Fruit fly (Drosophila melanogaster) whole organism, embryonic: ENCODE data around the gene Csas.

Experiments
- Blimp-1 ChIP-seq: fragments of 200-800 bp; sonication (Bioruptor generic); optimal IDR thresholded peaks from 3 replicates; lab custom pipeline; 2018; ENCODE audit warnings: missing biosample characterization, missing genetic modification characterization, mild to moderate bottlenecking, moderate library complexity, missing genetic modification reagents
- CG11504 ChIP-seq: fragments of 200-800 bp; sonication (Bioruptor generic); optimal IDR thresholded peaks from 3 replicates; lab custom pipeline; 2019; ENCODE audit warnings: missing biosample characterization, mild to moderate bottlenecking, missing genetic modification characterization, moderate library complexity
- CG11695 ChIP-seq: fragments of 200-800 bp; sonication (Bioruptor generic); IDR thresholded peaks from 3 replicates; pipeline ENCODE4 v1.3.6; 2022; ENCODE audit warnings: missing biosample characterization, missing genetic modification characterization
- CG11723 ChIP-seq: fragments of 200-800 bp; sonication (Bioruptor generic); optimal IDR thresholded peaks from 2 replicates; lab custom pipeline; 2017; ENCODE audit warnings: missing biosample characterization, mild to moderate bottlenecking, missing genetic modification characterization
- CG12219 ChIP-seq: fragments of 200-800 bp; sonication (Bioruptor generic); optimal IDR thresholded peaks from 3 replicates; lab custom pipeline; 2018; ENCODE audit warnings: missing biosample characterization, mild to moderate bottlenecking, missing genetic modification characterization
- CG12659 ChIP-seq: fragments of 200-800 bp; sonication (Bioruptor generic); optimal IDR thresholded peaks from 3 replicates; lab custom pipeline; 2017; ENCODE audit warnings: mild to moderate bottlenecking, missing biosample characterization, missing genetic modification reagents, missing genetic modification characterization
- CG12769 ChIP-seq: fragments of 200-800 bp; sonication (Bioruptor generic); optimal IDR thresholded peaks from 2 replicates; lab custom pipeline; 2019; ENCODE audit warnings: missing biosample characterization, mild to moderate bottlenecking, missing genetic modification characterization, moderate library complexity
- CG14667 ChIP-seq: fragments of 200-800 bp; sonication (Bioruptor generic); IDR thresholded peaks from 2 replicates; pipeline ENCODE4 v1.3.6; 2022; ENCODE audit warnings: missing biosample characterization, missing genetic modification characterization
- CG15269 ChIP-seq: fragments of 200-800 bp; sonication (Bioruptor generic); optimal IDR thresholded peaks from 2 replicates; lab custom pipeline; 2018; ENCODE audit warnings: missing biosample characterization, mild to moderate bottlenecking, missing genetic modification characterization, moderate library complexity
- CG17359 ChIP-seq: fragments of 200-800 bp; sonication (Bioruptor generic); optimal IDR thresholded peaks from 3 replicates; lab custom pipeline; 2018; ENCODE audit warnings: missing biosample characterization, mild to moderate bottlenecking, missing genetic modification characterization, moderate library complexity
- CG17385 ChIP-seq: fragments of 200-800 bp; sonication (Bioruptor generic); optimal IDR thresholded peaks from 3 replicates; lab custom pipeline; 2018; ENCODE audit warnings: missing biosample characterization, mild to moderate bottlenecking, missing genetic modification characterization
- CG33557 ChIP-seq: fragments of 200-800 bp; sonication (Bioruptor generic); optimal IDR thresholded peaks from 2 replicates; lab custom pipeline; 2019; ENCODE audit warnings: missing biosample characterization, mild to moderate bottlenecking, missing genetic modification characterization, moderate library complexity
- CG3726 ChIP-seq: fragments of 200-800 bp; sonication (Bioruptor generic); IDR thresholded peaks from 3 replicates; pipeline ENCODE4, ENCODE4 v1.3.6; 2022; ENCODE audit warnings: missing biosample characterization, missing genetic modification characterization
- CG3838 ChIP-seq: fragments of 200-800 bp; sonication (Bioruptor generic); optimal IDR thresholded peaks from 3 replicates; lab custom pipeline; 2016; ENCODE audit warnings: missing biosample characterization, missing genetic modification characterization
- CG3847 ChIP-seq: fragments of 200-800 bp; sonication (Bioruptor generic); IDR thresholded peaks from 2 replicates; pipeline ENCODE4 v1.3.6; 2022; ENCODE audit warnings: missing biosample characterization, missing genetic modification characterization
- CG6854 ChIP-seq: fragments of 200-800 bp; sonication (Bioruptor generic); optimal IDR thresholded peaks from 3 replicates; lab custom pipeline; 2017; ENCODE audit warnings: missing biosample characterization, mild to moderate bottlenecking, missing genetic modification characterization
- CG7786 ChIP-seq: fragments of 200-800 bp; sonication (Bioruptor generic); optimal IDR thresholded peaks from 2 replicates; lab custom pipeline; 2016; ENCODE audit warnings: missing biosample characterization, missing genetic modification characterization
- CG8290 ChIP-seq, 3 experiments: fragments of 200-800 bp; sonication (Bioruptor generic); optimal IDR thresholded peaks; 2 replicates each; lab custom pipeline; 2016 to 2019; ENCODE audit warnings: missing biosample characterization in 3 of 3, missing genetic modification characterization in 3 of 3, mild to moderate bottlenecking in 2 of 3, moderate library complexity in 1 of 3
- CG8765 ChIP-seq: fragments of 200-800 bp; sonication (Bioruptor generic); IDR thresholded peaks from 2 replicates; pipeline ENCODE4 v1.3.6; 2022; ENCODE audit warnings: missing biosample characterization, missing genetic modification characterization
- CG9437 ChIP-seq: fragments of 200-800 bp; sonication (Bioruptor generic); optimal IDR thresholded peaks from 2 replicates; lab custom pipeline; 2018; ENCODE audit warnings: missing biosample characterization, mild to moderate bottlenecking, missing genetic modification characterization
- CG9817 ChIP-seq: fragments of 200-800 bp; sonication (Bioruptor generic); optimal IDR thresholded peaks from 2 replicates; lab custom pipeline; 2018; ENCODE audit warnings: missing biosample characterization, mild to moderate bottlenecking, missing genetic modification characterization, moderate library complexity
- CkIIα-i1 ChIP-seq: fragments of 200-800 bp; sonication (Bioruptor generic); IDR thresholded peaks from 2 replicates; pipeline ENCODE4 v1.3.6; 2022; ENCODE audit warnings: missing biosample characterization, missing genetic modification characterization
- D19A ChIP-seq: fragments of 200-800 bp; optimal IDR thresholded peaks from 3 replicates; lab custom pipeline; 2019; ENCODE audit warnings: missing biosample characterization, mild to moderate bottlenecking, missing genetic modification characterization, moderate library complexity
- Dek ChIP-seq: fragments of 200-800 bp; sonication (Bioruptor generic); optimal IDR thresholded peaks from 3 replicates; lab custom pipeline; 2019; ENCODE audit warnings: missing biosample characterization, mild to moderate bottlenecking, missing genetic modification characterization, moderate library complexity
- Drgx ChIP-seq: fragments of 200-800 bp; sonication (Bioruptor generic); IDR thresholded peaks from 2 replicates; pipeline ENCODE4 v1.3.6; 2022; ENCODE audit warnings: missing biosample characterization, missing genetic modification characterization
- Ets65A ChIP-seq: fragments of 200-800 bp; sonication (Bioruptor generic); peaks from one replicate; lab custom pipeline; 2016; ENCODE audit warnings: missing biosample characterization, missing genetic modification characterization
- Hand ChIP-seq: fragments of 200-800 bp; sonication (Bioruptor generic); optimal IDR thresholded peaks from 2 replicates; lab custom pipeline; 2017; ENCODE audit warnings: mild to moderate bottlenecking, missing biosample characterization, missing genetic modification reagents, missing genetic modification characterization
- Hmr ChIP-seq: fragments of 200-800 bp; sonication (Bioruptor generic); optimal IDR thresholded peaks from 3 replicates; lab custom pipeline; 2017; ENCODE audit warnings: mild to moderate bottlenecking, missing biosample characterization, missing genetic modification reagents, missing genetic modification characterization
- Max ChIP-seq: fragments of 200-800 bp; sonication (Bioruptor generic); optimal IDR thresholded peaks from 2 replicates; lab custom pipeline; 2016; ENCODE audit warnings: missing biosample characterization, mild to moderate bottlenecking, missing genetic modification characterization
- Med ChIP-seq: fragments of 200-800 bp; sonication (Bioruptor generic); peaks from one replicate; lab custom pipeline; 2016; ENCODE audit warnings: missing biosample characterization, missing genetic modification characterization, mild to moderate bottlenecking, inconsistent platforms, moderate library complexity
- Meics ChIP-seq: fragments of 200-800 bp; sonication (Bioruptor generic); optimal IDR thresholded peaks from 2 replicates; lab custom pipeline; 2017; ENCODE audit warnings: missing biosample characterization, mild to moderate bottlenecking, missing genetic modification characterization
- NC2β ChIP-seq: fragments of 200-800 bp; sonication (Bioruptor generic); optimal IDR thresholded peaks from 2 replicates; lab custom pipeline; 2016; ENCODE audit warnings: missing biosample characterization, missing genetic modification characterization
- NfI ChIP-seq: fragments of 200-800 bp; sonication (Bioruptor generic); optimal IDR thresholded peaks from 3 replicates; lab custom pipeline; 2018; ENCODE audit warnings: missing biosample characterization, mild to moderate bottlenecking, missing genetic modification characterization, moderate library complexity
- Vsx1 ChIP-seq: fragments of 200-800 bp; sonication (Bioruptor generic); optimal IDR thresholded peaks from 2 replicates; lab custom pipeline; 2017; ENCODE audit warnings: missing biosample characterization, mild to moderate bottlenecking, missing genetic modification characterization, missing genetic modification reagents
- abd-A ChIP-seq: fragments of 200-800 bp; sonication (Bioruptor generic); optimal IDR thresholded peaks from 3 replicates; lab custom pipeline; 2019; ENCODE audit warnings: missing biosample characterization, mild to moderate bottlenecking, missing genetic modification characterization, moderate library complexity
- bigmax ChIP-seq: fragments of 200-800 bp; sonication (Bioruptor generic); optimal IDR thresholded peaks from 2 replicates; lab custom pipeline; 2018; ENCODE audit warnings: missing biosample characterization, mild to moderate bottlenecking, missing genetic modification characterization
- cad ChIP-seq: fragments of >200 bp; optimal IDR thresholded peaks from 2 replicates; lab custom pipeline; 2017; ENCODE audit warnings: missing biosample characterization, missing genetic modification characterization
- dmrt99B ChIP-seq: fragments of 200-800 bp; sonication (Bioruptor generic); optimal IDR thresholded peaks from 2 replicates; lab custom pipeline; 2018; ENCODE audit warnings: missing biosample characterization, mild to moderate bottlenecking, missing genetic modification characterization, moderate library complexity
- fru ChIP-seq: fragments of >200 bp; optimal IDR thresholded peaks from 2 replicates; lab custom pipeline; 2017
- hkb ChIP-seq, 2 experiments: fragments of 200-800 bp in 1 of 2; fragments of >200 bp in 1 of 2; sonication (Bioruptor generic) in 1 of 2; IDR thresholded peaks in 1 of 2; optimal IDR thresholded peaks in 1 of 2; 2 replicates each; pipeline versions ENCODE4 v1.3.6 to Lab custom; 2017 to 2022; ENCODE audit warnings: missing biosample characterization in 1 of 2, missing genetic modification characterization in 1 of 2
- lab ChIP-seq: fragments of 200-800 bp; sonication (Bioruptor generic); optimal IDR thresholded peaks from 3 replicates; lab custom pipeline; 2017; ENCODE audit warnings: missing biosample characterization, missing genetic modification characterization, mild to moderate bottlenecking, moderate library complexity, missing genetic modification reagents
- odd ChIP-seq: fragments of 200-800 bp; sonication (Bioruptor generic); optimal IDR thresholded peaks from 2 replicates; lab custom pipeline; 2017; ENCODE audit warnings: missing biosample characterization, mild to moderate bottlenecking, missing genetic modification characterization
- sc ChIP-seq, 3 experiments: fragments of >200 bp in 2 of 3; fragments of 200-800 bp in 1 of 3; sonication (Bioruptor generic) in 1 of 3; optimal IDR thresholded peaks; 2 replicates in 2 of 3; 3 replicates in 1 of 3; lab custom pipeline; 2017; ENCODE audit warnings: mild to moderate bottlenecking in 1 of 3, missing biosample characterization in 1 of 3, missing genetic modification characterization in 1 of 3, missing genetic modification reagents in 1 of 3
- schlank ChIP-seq: fragments of 200-800 bp; sonication (Bioruptor generic); optimal IDR thresholded peaks from 2 replicates; lab custom pipeline; 2018; ENCODE audit warnings: missing biosample characterization, mild to moderate bottlenecking, missing genetic modification characterization
- sens ChIP-seq: fragments of 200-800 bp; sonication (Bioruptor generic); peaks from one replicate; lab custom pipeline; 2016; ENCODE audit warnings: missing biosample characterization, missing genetic modification characterization
- seq ChIP-seq: fragments of 200-800 bp; sonication (Bioruptor generic); IDR thresholded peaks from 2 replicates; pipeline ENCODE4 v1.3.6; 2022; ENCODE audit warnings: missing biosample characterization, missing genetic modification characterization
- sug ChIP-seq: fragments of 200-800 bp; optimal IDR thresholded peaks from 2 replicates; lab custom pipeline; 2019; ENCODE audit warnings: missing biosample characterization, mild to moderate bottlenecking, missing genetic modification characterization, moderate library complexity
- unpg ChIP-seq: fragments of 200-800 bp; sonication (Bioruptor generic); optimal IDR thresholded peaks from 3 replicates; lab custom pipeline; 2018; ENCODE audit warnings: missing biosample characterization, mild to moderate bottlenecking, missing genetic modification characterization, moderate library complexity
- vnd ChIP-seq: fragments of 200-800 bp; sonication (Bioruptor generic); IDR thresholded peaks from 3 replicates; pipeline ENCODE4 v1.3.6; 2022; ENCODE audit warnings: missing biosample characterization, missing genetic modification characterization; ENCODE audit not compliant: partially characterized antibody

Gene Csas

dm6 chr3L:19961805-19962204 is 27.0 kb downstream of the Csas start:
- TF ChIP-seq CG8765 (GFP tag; lab: Robert Waterston, UW) (no peak), CG12769 (tag; lab: Kevin White, UChicago) (peak; percentile 45), dmrt99B (no peak), CG17359 (tag; lab: Kevin White, UChicago) (peak; percentile 33), hkb (optimal IDR thresholded peaks at IDR 0.05; lab: Kevin White, UChicago) (no peak), hkb (GFP tag; IDR thresholded peaks at IDR 0.05; lab: Robert Waterston, UW) (peak; percentile 27; the same call in 1 of the 2 replicates), seq (no peak), fru (no peak), CG11504 (tag; lab: Kevin White, UChicago) (peak; percentile 50), Med (GFP tag; lab: Kevin White, UChicago) (peak; percentile 84), CG12659 (peak; percentile 18), Meics (peak; percentile 36), CG9437 (no peak), sc (optimal IDR thresholded peaks at IDR 0.05; lab: Kevin White, UChicago) (no peak), sc (GFP tag; optimal IDR thresholded peaks at IDR 0.05; lab: Kevin White, UChicago) (no peak), odd (peak; percentile 5), CG15269 (tag; lab: Kevin White, UChicago) (peak; percentile 38), cad (GFP tag; lab: Kevin White, UChicago) (no peak), Hmr (GFP tag; lab: Kevin White, UChicago) (peak; percentile 68), vnd (GFP tag; lab: Robert Waterston, UW) (no peak), CG9817 (tag; lab: Kevin White, UChicago) (peak; percentile 35), Ets65A (GFP tag; lab: Kevin White, UChicago) (peak; percentile 90), CG17385 (peak; percentile 21), Drgx (GFP tag; lab: Robert Waterston, UW) (no peak), CG14667 (GFP tag; lab: Robert Waterston, UW) (no peak), CG6854 (GFP tag; lab: Kevin White, UChicago) (peak; percentile 45), CG11695 (GFP tag; lab: Robert Waterston, UW) (no peak), NC2β (GFP tag; lab: Kevin White, UChicago) (no peak), CG33557 (GFP tag; lab: Kevin White, UChicago) (no peak), Hand (GFP tag; lab: Kevin White, UChicago) (peak; percentile 75), CG7786 (peak; percentile 12), CG3847 (GFP tag; lab: Robert Waterston, UW) (no peak), CG11723 (GFP tag; lab: Kevin White, UChicago) (no peak), Vsx1 (GFP tag; lab: Kevin White, UChicago) (no peak), Max (no peak), NfI (GFP tag; lab: Kevin White, UChicago) (peak; percentile 50), CG8290 (GFP tag; optimal IDR thresholded peaks at IDR 0.05; lab: Kevin White, UChicago) (no peak), CG8290 (tag; optimal IDR thresholded peaks at IDR 0.05; lab: Kevin White, UChicago) (peak in 1 of 2 experiments; percentile 52), unpg (GFP tag; lab: Kevin White, UChicago) (peak; percentile 44), Blimp-1 (GFP tag; lab: Kevin White, UChicago) (no peak), CG12219 (peak; percentile 13), abd-A (tag; lab: Kevin White, UChicago) (peak; percentile 60), CG3838 (GFP tag; lab: Kevin White, UChicago) (no peak), sug (tag; lab: Kevin White, UChicago) (peak; percentile 17), bigmax (GFP tag; lab: Kevin White, UChicago) (no peak), CkIIα-i1 (GFP tag; lab: Robert Waterston, UW) (no peak), sens (peak; percentile 30), Dek (peak; percentile 20), schlank (tag; lab: Kevin White, UChicago) (peak; percentile 20), D19A (tag; lab: Kevin White, UChicago) (no peak), CG3726 (GFP tag; lab: Robert Waterston, UW) (no peak), lab (peak; percentile 56)
